Fruit fly (Drosophila melanogaster) whole organism, embryonic: ENCODE data around the gene Elp5.
A peak's percentile ranks its signal among the peaks of the same experiment; 100 is the strongest.

ENCODE experiments used
- Abd-B ChIP-seq: fragments of 200-800 bp; sonication (Bioruptor generic); optimal IDR thresholded peaks from 2 replicates; lab custom pipeline; 2018; ENCODE audit warnings: missing biosample characterization, mild to moderate bottlenecking, missing genetic modification characterization, moderate library complexity
- Ada2b ChIP-seq: fragments of 200-800 bp; sonication (Bioruptor generic); IDR thresholded peaks from 2 replicates; pipeline ENCODE4 v1.3.6; 2022; ENCODE audit warnings: missing biosample characterization, missing genetic modification characterization
- Atf-2 ChIP-seq: fragments of 200-800 bp; sonication (Bioruptor generic); optimal IDR thresholded peaks from 2 replicates; lab custom pipeline; 2016; ENCODE audit warnings: missing biosample characterization, missing genetic modification characterization
- Atf6 ChIP-seq: fragments of 200-800 bp; sonication (Bioruptor generic); IDR thresholded peaks from 2 replicates; pipeline ENCODE4 v1.3.6; 2022; ENCODE audit warnings: missing biosample characterization, missing genetic modification characterization
- CG1024 ChIP-seq: fragments of 200-800 bp; sonication (Bioruptor generic); IDR thresholded peaks from 2 replicates; pipeline ENCODE4 v1.3.6; 2022; ENCODE audit warnings: missing biosample characterization, missing genetic modification characterization
- CG10431 ChIP-seq: fragments of 200-800 bp; sonication (Bioruptor generic); optimal IDR thresholded peaks from 3 replicates; lab custom pipeline; 2018; ENCODE audit warnings: missing biosample characterization, mild to moderate bottlenecking, missing genetic modification characterization
- CG11723 ChIP-seq: fragments of 200-800 bp; sonication (Bioruptor generic); optimal IDR thresholded peaks from 2 replicates; lab custom pipeline; 2017; ENCODE audit warnings: missing biosample characterization, mild to moderate bottlenecking, missing genetic modification characterization
- CG12071 ChIP-seq: fragments of 200-800 bp; sonication (Bioruptor generic); optimal IDR thresholded peaks from 3 replicates; lab custom pipeline; 2018; ENCODE audit warnings: missing biosample characterization, mild to moderate bottlenecking, missing genetic modification characterization
- CG12299 ChIP-seq: fragments of 200-800 bp; sonication (Bioruptor generic); optimal IDR thresholded peaks from 2 replicates; lab custom pipeline; 2018; ENCODE audit warnings: missing biosample characterization, mild to moderate bottlenecking, missing genetic modification characterization
- CG12659 ChIP-seq: fragments of 200-800 bp; sonication (Bioruptor generic); optimal IDR thresholded peaks from 3 replicates; lab custom pipeline; 2017; ENCODE audit warnings: mild to moderate bottlenecking, missing biosample characterization, missing genetic modification reagents, missing genetic modification characterization
- CG12769 ChIP-seq: fragments of 200-800 bp; sonication (Bioruptor generic); optimal IDR thresholded peaks from 2 replicates; lab custom pipeline; 2019; ENCODE audit warnings: missing biosample characterization, mild to moderate bottlenecking, missing genetic modification characterization, moderate library complexity
- CG13123 ChIP-seq: fragments of 200-800 bp; sonication (Bioruptor generic); optimal IDR thresholded peaks from 2 replicates; lab custom pipeline; 2016; ENCODE audit warnings: missing biosample characterization, missing genetic modification characterization
- CG2202 ChIP-seq: fragments of 200-800 bp; sonication (Bioruptor generic); optimal IDR thresholded peaks from 2 replicates; lab custom pipeline; 2018; ENCODE audit warnings: missing biosample characterization, mild to moderate bottlenecking, missing genetic modification characterization
- CG32532 ChIP-seq: fragments of 200-800 bp; sonication (Bioruptor generic); IDR thresholded peaks from 2 replicates; pipeline ENCODE4 v1.3.6; 2022; ENCODE audit warnings: missing biosample characterization, missing genetic modification characterization
- CG32767 ChIP-seq: fragments of 200-800 bp; sonication (Bioruptor generic); IDR thresholded peaks from 2 replicates; pipeline ENCODE4 v1.3.6; 2022; ENCODE audit warnings: missing biosample characterization, missing genetic modification characterization
- CG32772 ChIP-seq: fragments of 200-800 bp; sonication (Bioruptor generic); IDR thresholded peaks from 2 replicates; pipeline ENCODE4 v1.3.6; 2022; ENCODE audit warnings: missing biosample characterization, missing genetic modification characterization
- CG6272 ChIP-seq: fragments of 200-800 bp; sonication (Bioruptor generic); IDR thresholded peaks from 2 replicates; pipeline ENCODE4 v1.3.6; 2022; ENCODE audit warnings: missing biosample characterization, missing genetic modification characterization
- CG7786 ChIP-seq: fragments of 200-800 bp; sonication (Bioruptor generic); optimal IDR thresholded peaks from 2 replicates; lab custom pipeline; 2016; ENCODE audit warnings: missing biosample characterization, missing genetic modification characterization
- CG9817 ChIP-seq: fragments of 200-800 bp; sonication (Bioruptor generic); optimal IDR thresholded peaks from 2 replicates; lab custom pipeline; 2018; ENCODE audit warnings: missing biosample characterization, mild to moderate bottlenecking, missing genetic modification characterization, moderate library complexity
- Deaf1 ChIP-seq: fragments of 200-800 bp; optimal IDR thresholded peaks from 3 replicates; lab custom pipeline; 2019; ENCODE audit warnings: missing biosample characterization, mild to moderate bottlenecking, missing genetic modification characterization, moderate library complexity
- Dfd ChIP-seq, 2 experiments: fragments of >200 bp; optimal IDR thresholded peaks; 2 replicates each; lab custom pipeline; 2017; ENCODE audit warnings: missing biosample characterization in 2 of 2, missing genetic modification characterization in 2 of 2
- Eip74EF ChIP-seq, 2 experiments: fragments of 200-800 bp in 1 of 2; fragments of >200 bp in 1 of 2; sonication (Bioruptor generic) in 1 of 2; optimal IDR thresholded peaks; 2 replicates each; lab custom pipeline; 2017 to 2019; ENCODE audit warnings: missing biosample characterization in 2 of 2, missing genetic modification characterization in 2 of 2, mild to moderate bottlenecking in 1 of 2, moderate library complexity in 1 of 2
- Fer3 ChIP-seq: fragments of 200-800 bp; sonication (Bioruptor generic); optimal IDR thresholded peaks from 2 replicates; lab custom pipeline; 2018; ENCODE audit warnings: missing biosample characterization, mild to moderate bottlenecking, missing genetic modification characterization, moderate library complexity
- Hmr ChIP-seq: fragments of 200-800 bp; sonication (Bioruptor generic); optimal IDR thresholded peaks from 3 replicates; lab custom pipeline; 2017; ENCODE audit warnings: mild to moderate bottlenecking, missing biosample characterization, missing genetic modification reagents, missing genetic modification characterization
- MBD-R2 ChIP-seq: fragments of 200-800 bp; sonication (Bioruptor generic); IDR thresholded peaks from 2 replicates; pipeline ENCODE4 v1.3.6; 2022; ENCODE audit warnings: missing biosample characterization, missing genetic modification characterization
- Mes4 ChIP-seq: fragments of 200-800 bp; sonication (Bioruptor generic); optimal IDR thresholded peaks from 2 replicates; lab custom pipeline; 2016; ENCODE audit warnings: missing biosample characterization, missing genetic modification characterization
- NC2β ChIP-seq: fragments of 200-800 bp; sonication (Bioruptor generic); optimal IDR thresholded peaks from 2 replicates; lab custom pipeline; 2016; ENCODE audit warnings: missing biosample characterization, missing genetic modification characterization
- NK7.1 ChIP-seq: fragments of 200-800 bp; sonication (Bioruptor generic); optimal IDR thresholded peaks from 3 replicates; lab custom pipeline; 2016; ENCODE audit warnings: missing biosample characterization, missing genetic modification characterization
- Ptx1 ChIP-seq: fragments of 200-800 bp; sonication (Bioruptor generic); IDR thresholded peaks from 2 replicates; pipeline ENCODE4 v1.3.6; 2022; ENCODE audit warnings: missing biosample characterization, missing genetic modification characterization
- Rfx ChIP-seq: fragments of 200-800 bp; sonication (Bioruptor generic); IDR thresholded peaks from 2 replicates; pipeline ENCODE4 v1.3.6; 2022; ENCODE audit warnings: missing biosample characterization, missing genetic modification characterization
- Side ChIP-seq: fragments of 200-800 bp; sonication (Bioruptor generic); optimal IDR thresholded peaks from 2 replicates; lab custom pipeline; 2016; ENCODE audit warnings: missing biosample characterization, missing genetic modification characterization
- YL-1 ChIP-seq: fragments of 200-800 bp; sonication (Bioruptor generic); optimal IDR thresholded peaks from 3 replicates; lab custom pipeline; 2017; ENCODE audit warnings: missing biosample characterization, mild to moderate bottlenecking, missing genetic modification characterization
- ash1 ChIP-seq: fragments of 200-800 bp; sonication (Bioruptor generic); optimal IDR thresholded peaks from 2 replicates; lab custom pipeline; 2018; ENCODE audit warnings: missing biosample characterization, mild to moderate bottlenecking, missing genetic modification characterization
- ato ChIP-seq: fragments of 200-800 bp; sonication (Bioruptor generic); IDR thresholded peaks from 2 replicates; pipeline ENCODE4 v1.3.6; 2022; ENCODE audit warnings: missing biosample characterization, missing genetic modification characterization; ENCODE audit not compliant: partially characterized antibody
- bab2 ChIP-seq: fragments of 200-800 bp; sonication (Bioruptor generic); optimal IDR thresholded peaks from 2 replicates; lab custom pipeline; 2016; ENCODE audit warnings: missing biosample characterization, missing genetic modification characterization
- cas ChIP-seq: fragments of 200-800 bp; sonication (Bioruptor generic); IDR thresholded peaks from 2 replicates; pipeline ENCODE4 v1.3.6; 2022; ENCODE audit warnings: missing biosample characterization, missing genetic modification characterization
- cg ChIP-seq: fragments of 200-800 bp; sonication (Bioruptor generic); optimal IDR thresholded peaks from 3 replicates; lab custom pipeline; 2019; ENCODE audit warnings: missing biosample characterization, mild to moderate bottlenecking, missing genetic modification characterization, moderate library complexity
- cwo ChIP-seq: fragments of 200-800 bp; sonication (Bioruptor generic); optimal IDR thresholded peaks from 3 replicates; lab custom pipeline; 2017; ENCODE audit warnings: missing biosample characterization, missing genetic modification characterization, mild to moderate bottlenecking, moderate library complexity, missing genetic modification reagents
- dati ChIP-seq: fragments of 200-800 bp; sonication (Bioruptor generic); IDR thresholded peaks from 2 replicates; pipeline ENCODE4 v1.3.6; 2022; ENCODE audit warnings: missing biosample characterization, missing genetic modification characterization
- dm ChIP-seq: fragments of 200-800 bp; sonication (Bioruptor generic); optimal IDR thresholded peaks from 3 replicates; lab custom pipeline; 2016; ENCODE audit warnings: missing biosample characterization, missing genetic modification characterization
- dmrt11E ChIP-seq: fragments of 200-800 bp; sonication (Bioruptor generic); optimal IDR thresholded peaks from 3 replicates; lab custom pipeline; 2018; ENCODE audit warnings: missing biosample characterization, mild to moderate bottlenecking, missing genetic modification characterization, moderate library complexity
- dmrt99B ChIP-seq: fragments of 200-800 bp; sonication (Bioruptor generic); optimal IDR thresholded peaks from 2 replicates; lab custom pipeline; 2018; ENCODE audit warnings: missing biosample characterization, mild to moderate bottlenecking, missing genetic modification characterization, moderate library complexity
- esg ChIP-seq: fragments of 200-800 bp; sonication (Bioruptor generic); conservative IDR thresholded peaks from 2 replicates; pipeline ENCODE4 v1.3.6; 2022; ENCODE audit warnings: missing biosample characterization, missing genetic modification characterization
- fd64A ChIP-seq: fragments of 200-800 bp; sonication (Bioruptor generic); optimal IDR thresholded peaks from 3 replicates; lab custom pipeline; 2018; ENCODE audit warnings: missing biosample characterization, mild to moderate bottlenecking, missing genetic modification characterization
- gcm2 ChIP-seq: fragments of 200-800 bp; sonication (Bioruptor generic); optimal IDR thresholded peaks from 2 replicates; lab custom pipeline; 2016; ENCODE audit warnings: missing biosample characterization, missing genetic modification characterization
- nerfin-1 ChIP-seq: fragments of 200-800 bp; sonication (Bioruptor generic); optimal IDR thresholded peaks from 3 replicates; lab custom pipeline; 2019; ENCODE audit warnings: missing biosample characterization, mild to moderate bottlenecking, missing genetic modification characterization, moderate library complexity
- oc ChIP-seq: fragments of 200-800 bp; sonication (Bioruptor generic); optimal IDR thresholded peaks from 2 replicates; lab custom pipeline; 2018; ENCODE audit warnings: missing biosample characterization, mild to moderate bottlenecking, missing genetic modification characterization, moderate library complexity
- sens ChIP-seq: fragments of 200-800 bp; sonication (Bioruptor generic); peaks from one replicate; lab custom pipeline; 2016; ENCODE audit warnings: missing biosample characterization, missing genetic modification characterization
- sob ChIP-seq: fragments of 200-800 bp; sonication (Bioruptor generic); IDR thresholded peaks from 2 replicates; pipeline ENCODE4 v1.3.6; 2022; ENCODE audit warnings: missing biosample characterization, missing genetic modification characterization
- vnd ChIP-seq: fragments of 200-800 bp; sonication (Bioruptor generic); IDR thresholded peaks from 3 replicates; pipeline ENCODE4 v1.3.6; 2022; ENCODE audit warnings: missing biosample characterization, missing genetic modification characterization; ENCODE audit not compliant: partially characterized antibody

The Elp5 gene

DNA sequence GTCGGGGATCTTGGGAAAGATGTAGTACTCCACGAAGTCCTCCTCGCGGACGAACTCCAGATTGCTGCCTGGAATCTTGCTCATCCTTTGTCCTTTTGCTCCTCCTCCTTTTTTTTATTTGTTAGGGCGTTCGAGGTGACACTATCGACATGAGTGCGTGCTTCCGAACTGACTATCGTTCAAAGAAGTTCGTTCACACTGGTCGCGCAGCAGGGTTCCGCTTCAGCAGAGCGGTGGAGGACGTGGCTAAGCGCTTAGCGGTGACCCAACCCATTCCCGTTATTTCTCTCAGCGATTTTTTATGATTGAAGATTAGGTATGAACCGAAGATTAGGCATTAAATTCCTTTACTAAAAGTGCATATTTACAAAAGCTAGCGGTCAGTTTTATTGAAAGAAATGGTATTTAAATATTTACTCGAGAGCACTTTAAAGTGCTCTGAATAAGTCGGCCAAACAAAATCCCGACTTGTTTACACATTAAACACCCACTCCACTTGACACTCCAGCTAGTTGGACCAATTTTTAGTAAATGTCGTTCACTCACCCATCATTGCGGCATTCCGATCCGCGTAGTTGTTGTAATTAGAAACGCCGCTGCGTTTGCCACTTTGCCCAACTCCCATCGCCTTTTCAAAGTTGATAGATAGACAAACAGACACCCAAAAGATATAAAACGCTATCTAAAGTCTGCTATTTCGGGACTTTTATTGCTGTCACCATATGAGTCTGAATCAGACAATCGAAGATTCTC lies 8.6 kb downstream of the Elp5 start, which contains the start of the genes ecd and CG13806 (continued):
- TF ChIP-seq fd64A, result no peak
- TF ChIP-seq dmrt99B, result no peak
- TF ChIP-seq Hmr, result peak; percentile 73
- TF ChIP-seq Deaf1 (tag; lab: Kevin White, UChicago), result no peak
- TF ChIP-seq Ptx1 (GFP tag; lab: Robert Waterston, UW), result peak; percentile 38
- no peak for TF ChIP-seq Ada2b (GFP tag; lab: Robert Waterston, UW)
- peak; percentile 87 for TF ChIP-seq vnd (GFP tag; lab: Robert Waterston, UW)
- TF ChIP-seq gcm2 (GFP tag; lab: Kevin White, UChicago), result no peak
- TF ChIP-seq Fer3 (tag; lab: Kevin White, UChicago), result no peak
- TF ChIP-seq CG6272 (GFP tag; lab: Robert Waterston, UW), result peak; percentile 23; the same call in 1 of the 2 replicates
- TF ChIP-seq bab2 (GFP tag; lab: Kevin White, UChicago), result peak; percentile 10
- no peak for TF ChIP-seq ash1
- TF ChIP-seq dmrt11E (tag; lab: Kevin White, UChicago), result peak; percentile 3
- peak; percentile 75 for TF ChIP-seq CG32532
- TF ChIP-seq CG9817 (tag; lab: Kevin White, UChicago), result peak; percentile 40
- no peak for TF ChIP-seq esg (GFP tag; lab: Robert Waterston, UW)
- peak; percentile 59 for TF ChIP-seq dm (GFP tag; lab: Kevin White, UChicago)
- TF ChIP-seq oc (tag; lab: Kevin White, UChicago), result no peak
- TF ChIP-seq Side (GFP tag; lab: Kevin White, UChicago), result peak; percentile 17
- TF ChIP-seq Atf6, result no peak
- no peak for TF ChIP-seq CG12071 (GFP tag; lab: Kevin White, UChicago)
- TF ChIP-seq cg (GFP tag; lab: Kevin White, UChicago), result no peak
- no peak for TF ChIP-seq CG32772 (GFP tag; lab: Robert Waterston, UW)
- peak; percentile 11 for TF ChIP-seq NC2β (GFP tag; lab: Kevin White, UChicago)
- no peak for TF ChIP-seq Dfd (GFP tag; optimal IDR thresholded peaks at IDR 0.05; lab: Kevin White, UChicago)
- TF ChIP-seq CG12769, result no peak
- no peak for TF ChIP-seq CG12299 (tag; lab: Kevin White, UChicago)
- no peak for TF ChIP-seq CG13123 (GFP tag; lab: Kevin White, UChicago)
- TF ChIP-seq cas, result no peak; the same call in 1 of the 2 replicates
- peak; percentile 95 for TF ChIP-seq MBD-R2 (GFP tag; lab: Robert Waterston, UW)
- TF ChIP-seq NK7.1, result no peak
- peak; percentile 45 for TF ChIP-seq Atf-2 (GFP tag; lab: Kevin White, UChicago)
- TF ChIP-seq dati (GFP tag; lab: Robert Waterston, UW), result no peak
- no peak for TF ChIP-seq CG2202 (tag; lab: Kevin White, UChicago)
- peak; percentile 84 for TF ChIP-seq Rfx
- peak; percentile 46 for TF ChIP-seq CG7786 (GFP tag; lab: Kevin White, UChicago)
- peak; percentile 71 for TF ChIP-seq sob (GFP tag; lab: Robert Waterston, UW)
- peak; percentile 78 for TF ChIP-seq sens
- no peak for TF ChIP-seq cwo (GFP tag; lab: Kevin White, UChicago)
- TF ChIP-seq Mes4 (GFP tag; lab: Kevin White, UChicago), result peak; percentile 8
- TF ChIP-seq CG12659 (GFP tag; lab: Kevin White, UChicago), result peak; percentile 45
- no peak for TF ChIP-seq CG32767 (GFP tag; lab: Robert Waterston, UW)
- TF ChIP-seq CG11723 (GFP tag; lab: Kevin White, UChicago), result no peak
- peak; percentile 63 for TF ChIP-seq YL-1
- TF ChIP-seq ato (GFP tag; lab: Robert Waterston, UW), result peak; percentile 91
- TF ChIP-seq Eip74EF (GFP tag; optimal IDR thresholded peaks at IDR 0.05; lab: Kevin White, UChicago), result no peak
- peak; percentile 83 for TF ChIP-seq Abd-B (GFP tag; lab: Kevin White, UChicago)
- no peak for TF ChIP-seq CG1024 (GFP tag; lab: Robert Waterston, UW)
- TF ChIP-seq CG10431 (GFP tag; lab: Kevin White, UChicago), result no peak
- TF ChIP-seq nerfin-1 (tag; lab: Kevin White, UChicago), result peak; percentile 96
